Fruit fly (Drosophila melanogaster): ENCODE results near the gene CG43672.

DNA sequence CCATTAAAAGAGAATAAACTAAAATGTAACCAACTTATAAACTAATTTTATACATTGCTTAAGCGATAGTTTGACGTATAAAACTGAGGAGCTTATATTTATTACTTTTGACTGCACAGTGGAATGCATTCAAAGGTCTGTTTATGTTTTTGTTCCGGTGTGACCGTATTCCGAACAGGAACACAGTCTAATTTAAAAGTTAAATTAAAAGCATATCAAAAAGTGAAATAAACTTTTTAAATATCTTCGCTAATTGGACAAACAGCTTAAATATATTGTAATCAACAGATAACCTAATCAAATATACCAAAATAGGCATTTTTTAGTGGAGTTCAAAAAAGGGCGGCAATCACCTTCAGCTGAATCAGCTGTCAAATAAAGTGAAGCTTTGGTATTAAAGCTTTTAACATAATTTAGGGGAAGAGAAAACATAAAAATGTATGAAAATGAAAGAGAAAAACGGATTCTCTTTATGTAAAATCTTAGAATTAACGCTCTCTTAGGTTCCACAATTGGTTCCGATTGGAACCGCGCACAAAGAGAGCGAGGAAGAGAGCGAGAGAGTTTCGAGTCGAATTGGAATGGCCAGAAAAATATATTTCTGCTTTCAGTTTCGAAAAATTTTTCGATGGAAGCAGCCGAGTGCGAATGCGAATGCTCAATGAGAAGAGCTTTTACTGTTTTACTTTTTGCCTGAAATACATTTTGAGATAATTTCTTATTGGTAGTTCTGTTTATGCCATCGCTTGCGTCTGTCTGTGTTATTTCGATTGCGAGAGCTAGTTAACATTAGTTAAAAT, 31.2 kb downstream of the CG43672 start, which contains the start of the genes PGRP-LE and sd:
- TF ChIP-seq CG8478 (optimal IDR thresholded peaks at IDR 0.05): no peak
- TF ChIP-seq CTCF (optimal IDR thresholded peaks at IDR 0.05): no peak
